Worm (Caenorhabditis elegans) whole organism, late embryonic: ENCODE measurements around the gene clec-125.

ENCODE experiments used
- C08G9.2 ChIP-seq: sonication (generic microtip); optimal IDR thresholded peaks from 2 replicates; lab custom pipeline; 2016; ENCODE audit warnings: mild to moderate bottlenecking, missing genetic modification characterization, moderate library complexity, missing compliant biosample characterization
- C38D4.7 ChIP-seq: fragments of 200-800 bp; sonication (Bioruptor generic); optimal IDR thresholded peaks from 2 replicates; lab custom pipeline; 2018; ENCODE audit warnings: mild to moderate bottlenecking, missing genetic modification characterization, moderate library complexity, missing compliant biosample characterization
- F13H6.1 ChIP-seq: sonication (generic microtip); optimal IDR thresholded peaks from 2 replicates; lab custom pipeline; 2016; ENCODE audit warnings: missing genetic modification characterization, missing compliant biosample characterization
- K02D7.2 ChIP-seq: sonication (generic microtip); optimal IDR thresholded peaks from 2 replicates; lab custom pipeline; 2017; ENCODE audit warnings: mild to moderate bottlenecking, missing genetic modification characterization, missing compliant biosample characterization
- K09A11.1 ChIP-seq: sonication (generic microtip); optimal IDR thresholded peaks from 2 replicates; lab custom pipeline; 2017; ENCODE audit warnings: antibody characterized with exemption, mild to moderate bottlenecking, missing genetic modification characterization, missing compliant biosample characterization; ENCODE audit not compliant: insufficient read depth
- T23F11.4 ChIP-seq: fragments of 200-800 bp; sonication (Bioruptor generic); optimal IDR thresholded peaks from 2 replicates; lab custom pipeline; 2018; ENCODE audit warnings: mild to moderate bottlenecking, missing genetic modification characterization, missing compliant biosample characterization
- Y22D7AL.16 ChIP-seq: sonication (generic microtip); optimal IDR thresholded peaks from 2 replicates; lab custom pipeline; 2016; ENCODE audit warnings: missing genetic modification characterization, missing compliant biosample characterization
- ahr-1 ChIP-seq: sonication (generic microtip); optimal IDR thresholded peaks from 2 replicates; lab custom pipeline; 2016; ENCODE audit warnings: missing genetic modification characterization, missing compliant biosample characterization
- ama-1 ChIP-seq: fragments of 150-350 bp; optimal IDR thresholded peaks from 2 replicates; lab custom pipeline; 2014
- ceh-14 ChIP-seq: sonication (generic microtip); optimal IDR thresholded peaks from 2 replicates; lab custom pipeline; 2016; ENCODE audit warnings: missing genotype, missing genetic modification characterization, missing compliant biosample characterization
- ceh-18 ChIP-seq: sonication (generic microtip); optimal IDR thresholded peaks from 2 replicates; lab custom pipeline; 2016; ENCODE audit warnings: missing genetic modification characterization, missing compliant biosample characterization
- ceh-19 ChIP-seq: fragments of 200-800 bp; sonication (Bioruptor generic); optimal IDR thresholded peaks from 2 replicates; lab custom pipeline; 2018; ENCODE audit warnings: mild to moderate bottlenecking, missing genetic modification characterization, missing compliant biosample characterization
- ceh-22 ChIP-seq: sonication (generic microtip); optimal IDR thresholded peaks from 2 replicates; lab custom pipeline; 2017; ENCODE audit warnings: missing biosample characterization, missing genetic modification characterization
- ceh-24 ChIP-seq: sonication (generic microtip); optimal IDR thresholded peaks from 2 replicates; lab custom pipeline; 2016; ENCODE audit warnings: mild to moderate bottlenecking, missing genetic modification characterization, missing compliant biosample characterization
- ceh-30 ChIP-seq: fragments of 150-350 bp; optimal IDR thresholded peaks from 2 replicates; lab custom pipeline; 2014; ENCODE audit warnings: missing biosample characterization, missing genetic modification characterization
- ceh-34 ChIP-seq: sonication (generic microtip); optimal IDR thresholded peaks from 2 replicates; lab custom pipeline; 2016; ENCODE audit warnings: mild to moderate bottlenecking, missing genetic modification characterization, missing compliant biosample characterization
- ceh-48 ChIP-seq: sonication (generic microtip); optimal IDR thresholded peaks from 2 replicates; lab custom pipeline; 2016; ENCODE audit warnings: missing genetic modification characterization, inconsistent platforms, missing compliant biosample characterization
- ceh-9 ChIP-seq: sonication (generic microtip); optimal IDR thresholded peaks from 2 replicates; lab custom pipeline; 2016; ENCODE audit warnings: mild to moderate bottlenecking, missing genetic modification characterization, inconsistent platforms, missing compliant biosample characterization
- che-1 ChIP-seq: sonication (generic microtip); optimal IDR thresholded peaks from 2 replicates; lab custom pipeline; 2016; ENCODE audit warnings: mild to moderate bottlenecking, missing genetic modification characterization, missing compliant biosample characterization
- dmd-4 ChIP-seq: sonication (generic microtip); optimal IDR thresholded peaks from 2 replicates; lab custom pipeline; 2016; ENCODE audit warnings: borderline replicate concordance, missing genetic modification characterization, missing compliant biosample characterization
- dve-1 ChIP-seq: sonication (generic microtip); optimal IDR thresholded peaks from 2 replicates; lab custom pipeline; 2017; ENCODE audit warnings: antibody characterized with exemption, mild to moderate bottlenecking, missing genetic modification characterization, missing compliant biosample characterization
- elt-2 ChIP-seq: sonication (generic microtip); optimal IDR thresholded peaks from 2 replicates; lab custom pipeline; 2016; ENCODE audit warnings: missing genetic modification reagents, missing genetic modification characterization, missing compliant biosample characterization
- elt-4 ChIP-seq: sonication (generic microtip); optimal IDR thresholded peaks from 2 replicates; lab custom pipeline; 2016; ENCODE audit warnings: missing genetic modification characterization, missing compliant biosample characterization
- ets-4 ChIP-seq: sonication (generic microtip); optimal IDR thresholded peaks from 2 replicates; lab custom pipeline; 2016; ENCODE audit warnings: missing genetic modification characterization, missing compliant biosample characterization
- fkh-10 ChIP-seq: fragments of 150-350 bp; optimal IDR thresholded peaks from 2 replicates; lab custom pipeline; 2014; ENCODE audit warnings: missing biosample characterization, missing genetic modification reagents, missing genetic modification characterization
- fkh-6 ChIP-seq: sonication (generic microtip); optimal IDR thresholded peaks from 2 replicates; lab custom pipeline; 2016; ENCODE audit warnings: missing genetic modification characterization, missing compliant biosample characterization
- hlh-13 ChIP-seq: fragments of 200-800 bp; sonication (Bioruptor generic); optimal IDR thresholded peaks from 2 replicates; lab custom pipeline; 2018; ENCODE audit warnings: mild to moderate bottlenecking, missing genetic modification characterization, missing compliant biosample characterization
- hlh-15 ChIP-seq: sonication (generic microtip); optimal IDR thresholded peaks from 2 replicates; lab custom pipeline; 2016; ENCODE audit warnings: missing genetic modification characterization, missing compliant biosample characterization
- hlh-30 ChIP-seq: sonication (generic microtip); optimal IDR thresholded peaks from 2 replicates; lab custom pipeline; 2017; ENCODE audit warnings: antibody characterized with exemption, missing genetic modification characterization, missing compliant biosample characterization; ENCODE audit not compliant: insufficient read depth
- hlh-6 ChIP-seq: sonication (generic microtip); optimal IDR thresholded peaks from 2 replicates; lab custom pipeline; 2016; ENCODE audit warnings: missing genotype, missing genetic modification characterization, missing compliant biosample characterization
- hlh-8 ChIP-seq: sonication (generic microtip); optimal IDR thresholded peaks from 2 replicates; lab custom pipeline; 2016; ENCODE audit warnings: missing genotype, missing genetic modification characterization, missing compliant biosample characterization
- lim-6 ChIP-seq: sonication (generic microtip); optimal IDR thresholded peaks from 2 replicates; lab custom pipeline; 2016; ENCODE audit warnings: missing genetic modification characterization, missing compliant biosample characterization
- lin-11 ChIP-seq: fragments of 200-800 bp; sonication (Bioruptor generic); optimal IDR thresholded peaks from 2 replicates; lab custom pipeline; 2018; ENCODE audit warnings: mild to moderate bottlenecking, missing genetic modification characterization, missing compliant biosample characterization
- mec-3 ChIP-seq: sonication (generic microtip); optimal IDR thresholded peaks from 2 replicates; lab custom pipeline; 2016; ENCODE audit warnings: borderline replicate concordance, missing genetic modification characterization, missing compliant biosample characterization
- nhr-11 ChIP-seq: fragments of 150-350 bp; optimal IDR thresholded peaks from 2 replicates; lab custom pipeline; 2014; ENCODE audit warnings: missing biosample characterization, missing genetic modification characterization
- npax-4 ChIP-seq: sonication (generic microtip); optimal IDR thresholded peaks from 2 replicates; lab custom pipeline; 2016; ENCODE audit warnings: missing genetic modification characterization, missing compliant biosample characterization
- odd-2 ChIP-seq: sonication (generic microtip); optimal IDR thresholded peaks from 2 replicates; lab custom pipeline; 2017; ENCODE audit warnings: antibody characterized with exemption, mild to moderate bottlenecking, missing genetic modification characterization, missing compliant biosample characterization
- pag-3 ChIP-seq: sonication (generic microtip); optimal IDR thresholded peaks from 2 replicates; lab custom pipeline; 2016; ENCODE audit warnings: missing compliant biosample characterization, missing genetic modification characterization, borderline replicate concordance
- pax-1 ChIP-seq: fragments of 150-350 bp; optimal IDR thresholded peaks from 2 replicates; lab custom pipeline; 2014; ENCODE audit warnings: missing biosample characterization, missing genetic modification characterization
- pha-4 ChIP-seq: fragments of 150-350 bp; optimal IDR thresholded peaks from 2 replicates; lab custom pipeline; 2018; ENCODE audit warnings: missing biosample characterization, missing genetic modification reagents, missing genetic modification characterization
- ref-2 ChIP-seq: sonication (generic microtip); optimal IDR thresholded peaks from 2 replicates; lab custom pipeline; 2016; ENCODE audit warnings: missing genetic modification characterization, missing compliant biosample characterization
- rnt-1 ChIP-seq: sonication (generic microtip); optimal IDR thresholded peaks from 2 replicates; lab custom pipeline; 2016; ENCODE audit warnings: missing genetic modification characterization, missing compliant biosample characterization
- sdc-2 ChIP-seq: sonication (generic microtip); optimal IDR thresholded peaks from 2 replicates; lab custom pipeline; 2016; ENCODE audit warnings: missing genotype, missing genetic modification characterization, missing compliant biosample characterization
- sox-2 ChIP-seq: fragments of 200-800 bp; sonication (Bioruptor generic); IDR thresholded peaks from 2 replicates; pipeline ENCODE4 v1.3.6; 2022; ENCODE audit warnings: missing genetic modification reagents, missing genetic modification characterization, missing compliant biosample characterization
- sox-4 ChIP-seq: sonication (generic microtip); optimal IDR thresholded peaks from 2 replicates; lab custom pipeline; 2017; ENCODE audit warnings: mild to moderate bottlenecking, missing genetic modification characterization, inconsistent platforms, missing compliant biosample characterization
- tbx-2 ChIP-seq: sonication (generic microtip); optimal IDR thresholded peaks from 2 replicates; lab custom pipeline; 2016; ENCODE audit warnings: missing genetic modification characterization, missing compliant biosample characterization
- tbx-7 ChIP-seq: sonication (generic microtip); optimal IDR thresholded peaks from 2 replicates; lab custom pipeline; 2016; ENCODE audit warnings: missing genotype, missing genetic modification characterization, missing compliant biosample characterization
- ttx-3 ChIP-seq: sonication (generic microtip); optimal IDR thresholded peaks from 2 replicates; lab custom pipeline; 2016; ENCODE audit warnings: missing genetic modification reagents, missing genetic modification characterization, missing compliant biosample characterization
- unc-42 ChIP-seq: sonication (generic microtip); optimal IDR thresholded peaks from 2 replicates; lab custom pipeline; 2016; ENCODE audit warnings: missing genotype, missing genetic modification characterization, missing compliant biosample characterization
- unc-55 ChIP-seq: sonication (generic microtip); optimal IDR thresholded peaks from 2 replicates; lab custom pipeline; 2017; ENCODE audit warnings: missing biosample characterization, missing genetic modification reagents, missing genetic modification characterization
- unc-86 ChIP-seq: sonication (generic microtip); optimal IDR thresholded peaks from 2 replicates; lab custom pipeline; 2016; ENCODE audit warnings: missing genetic modification characterization, missing compliant biosample characterization
- zip-5 ChIP-seq: sonication (generic microtip); optimal IDR thresholded peaks from 2 replicates; lab custom pipeline; 2016; ENCODE audit warnings: missing genetic modification characterization, missing compliant biosample characterization

Gene clec-125

ce11 chrII:3520988-3521850, 5.4 kb downstream of the clec-125 start, which contains the start of gene W09G10.9:
TSS of gene W09G10.9 (plus strand) at chrII:3521800.
- TF ChIP-seq ceh-48 (tag; lab: Kevin White, UChicago) = peak; percentile 62
- TF ChIP-seq ceh-34 (tag; lab: Kevin White, UChicago) = peak; percentile 62
- TF ChIP-seq che-1 (tag; lab: Kevin White, UChicago) = peak; percentile 74
- TF ChIP-seq sox-4 (tag; lab: Kevin White, UChicago) = peak; percentile 80
- peak; percentile 88 for TF ChIP-seq sox-2 (GFP tag; lab: Robert Waterston, UW)
- TF ChIP-seq ref-2 = peak; percentile 65
- no peak for TF ChIP-seq nhr-11 (tag; lab: Kevin White, UChicago)
- TF ChIP-seq ceh-14 (tag; lab: Kevin White, UChicago) = peak; percentile 13
- TF ChIP-seq unc-55 = no peak
- TF ChIP-seq zip-5 (tag; lab: Kevin White, UChicago) = peak; percentile 51
- TF ChIP-seq unc-86 (tag; lab: Kevin White, UChicago) = peak; percentile 75
- no peak for TF ChIP-seq hlh-8 (tag; lab: Kevin White, UChicago)
- peak; percentile 4 for TF ChIP-seq C08G9.2 (tag; lab: Kevin White, UChicago)
- peak; percentile 84 for TF ChIP-seq elt-2 (tag; lab: Kevin White, UChicago)
- peak; percentile 68 for TF ChIP-seq ttx-3 (tag; lab: Kevin White, UChicago)
- peak; percentile 26 for TF ChIP-seq K09A11.1 (tag; lab: Kevin White, UChicago)
- peak; percentile 12 for TF ChIP-seq dve-1
- TF ChIP-seq sdc-2 (tag; lab: Kevin White, UChicago) = peak; percentile 48
- peak; percentile 49 for TF ChIP-seq hlh-15
- TF ChIP-seq F13H6.1 (tag; lab: Kevin White, UChicago) = no peak
- TF ChIP-seq elt-4 (tag; lab: Kevin White, UChicago) = no peak
- TF ChIP-seq ceh-19 (GFP tag; lab: Kevin White, UChicago) = peak; percentile 77
- TF ChIP-seq T23F11.4 (GFP tag; lab: Kevin White, UChicago) = peak; percentile 56
- TF ChIP-seq fkh-6 (tag; lab: Kevin White, UChicago) = peak; percentile 66
- TF ChIP-seq C38D4.7 (GFP tag; lab: Kevin White, UChicago) = peak; percentile 63
- no peak for TF ChIP-seq lim-6
- TF ChIP-seq hlh-13 = peak; percentile 54
- no peak for TF ChIP-seq ets-4
- no peak for TF ChIP-seq ceh-24 (tag; lab: Kevin White, UChicago)
- TF ChIP-seq dmd-4 = peak; percentile 70
- no peak for TF ChIP-seq tbx-7
- peak; percentile 6 for TF ChIP-seq ceh-9 (tag; lab: Kevin White, UChicago)
- peak; percentile 63 for TF ChIP-seq rnt-1 (tag; lab: Kevin White, UChicago)
- no peak for TF ChIP-seq ceh-30
- peak; percentile 77 for TF ChIP-seq hlh-6 (tag; lab: Kevin White, UChicago)
- TF ChIP-seq lin-11 (tag; lab: Kevin White, UChicago) = peak; percentile 79
- peak; percentile 59 for TF ChIP-seq ceh-22 (tag; lab: Kevin White, UChicago)
- TF ChIP-seq Y22D7AL.16 (tag; lab: Kevin White, UChicago) = peak; percentile 55
- no peak for TF ChIP-seq ama-1
- TF ChIP-seq mec-3 = no peak
- TF ChIP-seq pha-4 (tag; lab: Kevin White, UChicago) = no peak
- peak; percentile 46 for TF ChIP-seq ahr-1 (tag; lab: Kevin White, UChicago)
- no peak for TF ChIP-seq pag-3 (tag; lab: Kevin White, UChicago)
- TF ChIP-seq fkh-10 = no peak
- TF ChIP-seq pax-1 (tag; lab: Kevin White, UChicago) = no peak
- peak; percentile 80 for TF ChIP-seq tbx-2 (tag; lab: Kevin White, UChicago)
- TF ChIP-seq unc-42 = no peak
- TF ChIP-seq K02D7.2 = peak; percentile 56
- TF ChIP-seq odd-2 = no peak
- TF ChIP-seq ceh-18 (tag; lab: Kevin White, UChicago) = peak; percentile 73
- peak; percentile 5 for TF ChIP-seq hlh-30 (tag; lab: Kevin White, UChicago)
- peak; percentile 40 for TF ChIP-seq npax-4 (tag; lab: Kevin White, UChicago)
